Fruit fly (Drosophila melanogaster) whole organism, embryonic: ENCODE measurements around the gene cbt.

ENCODE experiments used
- Abd-B ChIP-seq: fragments of 200-800 bp; sonication (Bioruptor generic); optimal IDR thresholded peaks from 2 replicates; lab custom pipeline; 2018; ENCODE audit warnings: missing biosample characterization, mild to moderate bottlenecking, missing genetic modification characterization, moderate library complexity
- Blimp-1 ChIP-seq: fragments of 200-800 bp; sonication (Bioruptor generic); optimal IDR thresholded peaks from 3 replicates; lab custom pipeline; 2018; ENCODE audit warnings: missing biosample characterization, missing genetic modification characterization, mild to moderate bottlenecking, moderate library complexity, missing genetic modification reagents
- CG10209 ChIP-seq: fragments of 200-800 bp; sonication (Bioruptor generic); optimal IDR thresholded peaks from 3 replicates; lab custom pipeline; 2017; ENCODE audit warnings: missing biosample characterization, mild to moderate bottlenecking, missing genetic modification characterization, missing genetic modification reagents
- CG10366 ChIP-seq: fragments of 200-800 bp; sonication (Bioruptor generic); IDR thresholded peaks from 2 replicates; pipeline ENCODE4 v1.3.6; 2022; ENCODE audit warnings: missing biosample characterization, missing genetic modification characterization
- CG15073 ChIP-seq: fragments of 200-800 bp; sonication (Bioruptor generic); optimal IDR thresholded peaks from 2 replicates; lab custom pipeline; 2016; ENCODE audit warnings: missing biosample characterization, missing genetic modification characterization
- CG15269 ChIP-seq: fragments of 200-800 bp; sonication (Bioruptor generic); optimal IDR thresholded peaks from 2 replicates; lab custom pipeline; 2018; ENCODE audit warnings: missing biosample characterization, mild to moderate bottlenecking, missing genetic modification characterization, moderate library complexity
- CG17359 ChIP-seq: fragments of 200-800 bp; sonication (Bioruptor generic); optimal IDR thresholded peaks from 3 replicates; lab custom pipeline; 2018; ENCODE audit warnings: missing biosample characterization, mild to moderate bottlenecking, missing genetic modification characterization, moderate library complexity
- CG17385 ChIP-seq: fragments of 200-800 bp; sonication (Bioruptor generic); optimal IDR thresholded peaks from 3 replicates; lab custom pipeline; 2018; ENCODE audit warnings: missing biosample characterization, mild to moderate bottlenecking, missing genetic modification characterization
- CG17612 ChIP-seq: fragments of 200-800 bp; sonication (Bioruptor generic); IDR thresholded peaks from 2 replicates; pipeline ENCODE4 v1.3.6; 2022; ENCODE audit warnings: missing biosample characterization, missing genetic modification characterization
- CG3163 ChIP-seq: fragments of 200-800 bp; sonication (Bioruptor generic); optimal IDR thresholded peaks from 3 replicates; lab custom pipeline; 2016; ENCODE audit warnings: missing biosample characterization, missing genetic modification characterization
- CG4328 ChIP-seq: fragments of 200-800 bp; sonication (Bioruptor generic); optimal IDR thresholded peaks from 3 replicates; lab custom pipeline; 2017; ENCODE audit warnings: missing biosample characterization, missing genetic modification reagents, missing genetic modification characterization
- CG4360 ChIP-seq: fragments of 200-800 bp; sonication (Bioruptor generic); IDR thresholded peaks from 2 replicates; pipeline ENCODE4 v1.3.6; 2022; ENCODE audit warnings: missing biosample characterization, missing genetic modification characterization
- CG6689 ChIP-seq: fragments of 200-800 bp; sonication (Bioruptor generic); IDR thresholded peaks from 2 replicates; pipeline ENCODE4 v1.3.6; 2022; ENCODE audit warnings: missing biosample characterization, missing genetic modification characterization
- CG9609 ChIP-seq: fragments of 200-800 bp; sonication (Bioruptor generic); optimal IDR thresholded peaks from 3 replicates; lab custom pipeline; 2016; ENCODE audit warnings: missing biosample characterization, missing genetic modification characterization
- CG9727 ChIP-seq: fragments of 200-800 bp; sonication (Bioruptor generic); optimal IDR thresholded peaks from 3 replicates; lab custom pipeline; 2017; ENCODE audit warnings: missing biosample characterization, mild to moderate bottlenecking, missing genetic modification characterization
- Deaf1 ChIP-seq: fragments of 200-800 bp; optimal IDR thresholded peaks from 3 replicates; lab custom pipeline; 2019; ENCODE audit warnings: missing biosample characterization, mild to moderate bottlenecking, missing genetic modification characterization, moderate library complexity
- Eip74EF ChIP-seq, 2 experiments: fragments of 200-800 bp in 1 of 2; fragments of >200 bp in 1 of 2; sonication (Bioruptor generic) in 1 of 2; optimal IDR thresholded peaks; 2 replicates each; lab custom pipeline; 2017 to 2019; ENCODE audit warnings: missing biosample characterization in 2 of 2, missing genetic modification characterization in 2 of 2, mild to moderate bottlenecking in 1 of 2, moderate library complexity in 1 of 2
- Ets65A ChIP-seq: fragments of 200-800 bp; sonication (Bioruptor generic); peaks from one replicate; lab custom pipeline; 2016; ENCODE audit warnings: missing biosample characterization, missing genetic modification characterization
- HmgZ ChIP-seq: fragments of 200-800 bp; sonication (Bioruptor generic); optimal IDR thresholded peaks from 2 replicates; lab custom pipeline; 2018; ENCODE audit warnings: missing biosample characterization, mild to moderate bottlenecking, missing genetic modification characterization
- Hr3 ChIP-seq: fragments of 200-800 bp; sonication (Bioruptor generic); optimal IDR thresholded peaks from 3 replicates; lab custom pipeline; 2016; ENCODE audit warnings: missing biosample characterization, missing genetic modification characterization
- Hr51 ChIP-seq, 2 experiments: fragments of 200-800 bp; sonication (Bioruptor generic); optimal IDR thresholded peaks; 2 replicates in 1 of 2; 3 replicates in 1 of 2; lab custom pipeline; 2016 to 2018; ENCODE audit warnings: missing biosample characterization in 2 of 2, missing genetic modification characterization in 2 of 2, mild to moderate bottlenecking in 1 of 2, moderate library complexity in 1 of 2
- NK7.1 ChIP-seq: fragments of 200-800 bp; sonication (Bioruptor generic); optimal IDR thresholded peaks from 3 replicates; lab custom pipeline; 2016; ENCODE audit warnings: missing biosample characterization, missing genetic modification characterization
- Optix ChIP-seq: fragments of 200-800 bp; sonication (Bioruptor generic); IDR thresholded peaks from 3 replicates; pipeline ENCODE4 v1.3.6; 2022; ENCODE audit warnings: missing biosample characterization, missing genetic modification characterization
- Six4 ChIP-seq: fragments of 200-800 bp; sonication (Bioruptor generic); optimal IDR thresholded peaks from 2 replicates; lab custom pipeline; 2016; ENCODE audit warnings: missing biosample characterization, missing genetic modification characterization
- ac ChIP-seq: fragments of 200-800 bp; sonication (Bioruptor generic); optimal IDR thresholded peaks from 3 replicates; lab custom pipeline; 2017; ENCODE audit warnings: missing biosample characterization, mild to moderate bottlenecking, missing genetic modification characterization
- al ChIP-seq: fragments of 200-800 bp; sonication (Bioruptor generic); IDR thresholded peaks from 2 replicates; pipeline ENCODE4 v1.3.6; 2022; ENCODE audit warnings: missing biosample characterization, missing genetic modification characterization
- az2 ChIP-seq: fragments of 200-800 bp; sonication (Bioruptor generic); optimal IDR thresholded peaks from 3 replicates; lab custom pipeline; 2016; ENCODE audit warnings: missing biosample characterization, missing genetic modification characterization
- chinmo ChIP-seq: fragments of 200-800 bp; sonication (Bioruptor generic); IDR thresholded peaks from 4 replicates; pipeline ENCODE4 v1.3.6; 2022; ENCODE audit warnings: missing biosample characterization, missing genetic modification characterization; ENCODE audit not compliant: partially characterized antibody
- en ChIP-seq: fragments of 200-800 bp; sonication (Bioruptor generic); optimal IDR thresholded peaks from 2 replicates; lab custom pipeline; 2016; ENCODE audit warnings: missing biosample characterization, missing genetic modification characterization
- esg ChIP-seq: fragments of 200-800 bp; sonication (Bioruptor generic); conservative IDR thresholded peaks from 2 replicates; pipeline ENCODE4 v1.3.6; 2022; ENCODE audit warnings: missing biosample characterization, missing genetic modification characterization
- fd3F ChIP-seq: fragments of 200-800 bp; sonication (Bioruptor generic); optimal IDR thresholded peaks from 2 replicates; lab custom pipeline; 2018; ENCODE audit warnings: missing biosample characterization, mild to moderate bottlenecking, missing genetic modification characterization, moderate library complexity
- fd96Cb ChIP-seq: fragments of 200-800 bp; sonication (Bioruptor generic); optimal IDR thresholded peaks from 2 replicates; lab custom pipeline; 2018; ENCODE audit warnings: missing biosample characterization, mild to moderate bottlenecking, missing genetic modification characterization, moderate library complexity
- fru ChIP-seq: fragments of >200 bp; optimal IDR thresholded peaks from 2 replicates; lab custom pipeline; 2017
- ftz-f1 ChIP-seq: fragments of 200-800 bp; sonication (Bioruptor generic); optimal IDR thresholded peaks from 2 replicates; lab custom pipeline; 2016; ENCODE audit warnings: missing biosample characterization, missing genetic modification characterization
- fu2 ChIP-seq: fragments of 200-800 bp; sonication (Bioruptor generic); optimal IDR thresholded peaks from 2 replicates; lab custom pipeline; 2016; ENCODE audit warnings: missing biosample characterization, missing genetic modification characterization
- gem ChIP-seq: fragments of 200-800 bp; sonication (Bioruptor generic); optimal IDR thresholded peaks from 2 replicates; lab custom pipeline; 2019; ENCODE audit warnings: missing biosample characterization, mild to moderate bottlenecking, missing genetic modification characterization, moderate library complexity
- grau ChIP-seq: fragments of 200-800 bp; optimal IDR thresholded peaks from 3 replicates; lab custom pipeline; 2019; ENCODE audit warnings: missing biosample characterization, mild to moderate bottlenecking, missing genetic modification characterization, moderate library complexity
- gsb ChIP-seq: fragments of 200-800 bp; sonication (Bioruptor generic); IDR thresholded peaks from 2 replicates; pipeline ENCODE4 v1.3.6; 2022; ENCODE audit warnings: missing biosample characterization, missing genetic modification characterization
- jumu ChIP-seq: fragments of 200-800 bp; sonication (Bioruptor generic); optimal IDR thresholded peaks from 3 replicates; lab custom pipeline; 2016; ENCODE audit warnings: missing biosample characterization, missing genetic modification characterization
- pnt ChIP-seq: fragments of 200-800 bp; sonication (Bioruptor generic); optimal IDR thresholded peaks from 3 replicates; lab custom pipeline; 2016; ENCODE audit warnings: missing biosample characterization, missing genetic modification characterization
- prd ChIP-seq, 3 experiments: fragments of >200 bp in 2 of 3; fragments of 200-800 bp in 1 of 3; sonication (Bioruptor generic) in 1 of 3; optimal IDR thresholded peaks in 2 of 3; IDR thresholded peaks in 1 of 3; 2 replicates in 2 of 3; 3 replicates in 1 of 3; pipeline versions ENCODE4 v1.3.6 to Lab custom; 2017 to 2022; ENCODE audit warnings: missing biosample characterization in 1 of 3, missing genetic modification characterization in 1 of 3
- sd ChIP-seq: fragments of 200-800 bp; sonication (Bioruptor generic); optimal IDR thresholded peaks from 3 replicates; lab custom pipeline; 2018; ENCODE audit warnings: missing biosample characterization, mild to moderate bottlenecking, missing genetic modification characterization, moderate library complexity
- sens ChIP-seq: fragments of 200-800 bp; sonication (Bioruptor generic); peaks from one replicate; lab custom pipeline; 2016; ENCODE audit warnings: missing biosample characterization, missing genetic modification characterization
- tgo ChIP-seq: fragments of 200-800 bp; sonication (Bioruptor generic); IDR thresholded peaks from 3 replicates; pipeline ENCODE4 v1.3.6; 2022; ENCODE audit warnings: missing biosample characterization, missing genetic modification characterization
- vnd ChIP-seq: fragments of 200-800 bp; sonication (Bioruptor generic); IDR thresholded peaks from 3 replicates; pipeline ENCODE4 v1.3.6; 2022; ENCODE audit warnings: missing biosample characterization, missing genetic modification characterization; ENCODE audit not compliant: partially characterized antibody
- wek ChIP-seq: fragments of 200-800 bp; sonication (Bioruptor generic); optimal IDR thresholded peaks from 3 replicates; lab custom pipeline; 2018; ENCODE audit warnings: missing biosample characterization, mild to moderate bottlenecking, missing genetic modification characterization, moderate library complexity

Gene cbt

DNA sequence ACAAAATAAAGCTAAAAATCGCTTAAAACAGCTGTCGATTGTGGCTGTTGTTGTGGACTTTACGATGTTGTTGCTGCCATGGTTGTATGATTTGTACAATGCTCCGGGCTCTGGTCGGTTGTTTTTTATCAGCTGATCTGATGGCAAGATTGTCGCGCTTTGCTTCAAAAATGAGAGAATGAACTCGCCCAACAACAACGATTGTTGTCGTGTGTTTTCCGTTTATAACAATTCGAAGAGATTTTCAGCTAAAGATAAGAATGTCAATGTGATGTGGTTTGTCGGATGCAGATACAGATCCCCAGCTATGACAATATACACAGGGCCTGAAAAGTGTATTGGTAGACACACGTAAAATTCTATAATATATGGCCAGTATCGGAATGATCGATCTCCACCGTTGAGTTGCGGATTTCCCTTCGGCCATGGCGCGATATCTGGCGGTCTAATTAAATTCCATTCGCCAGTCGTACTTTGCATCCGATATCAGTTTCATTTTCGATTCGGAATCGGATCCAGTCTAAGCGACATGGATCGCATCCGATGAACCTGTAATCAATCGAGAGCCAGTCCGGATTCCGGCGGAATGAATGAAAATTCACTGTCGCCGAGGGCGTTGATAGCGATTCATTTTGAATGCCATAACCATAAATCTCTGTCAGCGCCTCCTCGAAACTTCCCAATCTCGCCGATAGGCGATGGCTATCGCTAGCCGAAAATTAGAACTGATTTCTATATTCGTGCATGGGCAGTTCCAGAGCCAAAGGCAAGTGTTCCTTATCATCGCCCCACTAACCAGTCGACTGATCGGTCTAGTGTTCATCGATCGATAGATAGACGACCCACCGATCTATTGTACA, 16.1 kb upstream of the cbt start (continued):
- TF ChIP-seq sens (GFP tag; lab: Kevin White, UChicago) (peak; percentile 15), chinmo (GFP tag; lab: Robert Waterston, UW) (peak; percentile 51; the same call in 1 of the 4 replicates), ftz-f1 (peak; percentile 17), sd (peak; percentile 40), CG15269 (tag; lab: Kevin White, UChicago) (peak; percentile 6)
- TF ChIP-seq, all 482 proteins: peak for 22

DNA sequence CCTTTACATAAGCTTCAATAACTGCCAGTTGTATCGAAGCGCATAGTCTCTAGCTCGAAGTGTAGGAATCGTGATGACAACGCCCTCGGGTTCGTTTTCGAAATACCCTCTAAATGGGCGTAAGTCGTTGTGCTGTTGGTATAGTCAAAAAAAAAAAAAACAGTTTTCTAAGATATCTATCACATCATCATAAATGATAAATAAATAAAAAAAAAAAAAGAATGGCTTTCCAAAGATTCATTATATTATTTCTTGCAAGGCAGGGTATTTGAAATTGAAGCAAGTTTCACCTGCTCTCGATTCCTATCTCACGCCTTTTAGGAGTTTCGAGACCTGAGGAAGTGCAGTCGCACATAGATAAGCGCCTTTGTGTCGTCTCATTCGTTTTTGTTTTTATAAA, 13.8 kb upstream of the cbt start:
- TF ChIP-seq grau (tag; lab: Kevin White, UChicago) (peak; percentile 34), NK7.1 (GFP tag; lab: Kevin White, UChicago) (no peak), prd (optimal IDR thresholded peaks at IDR 0.05; lab: Kevin White, UChicago) (no peak), prd (GFP tag; IDR thresholded peaks at IDR 0.05; lab: Robert Waterston, UW) (peak; percentile 29; the same call in 1 of the 3 replicates), Deaf1 (tag; lab: Kevin White, UChicago) (peak; percentile 14), pnt (GFP tag; lab: Kevin White, UChicago) (no peak), CG6689 (GFP tag; lab: Robert Waterston, UW) (no peak), al (GFP tag; lab: Robert Waterston, UW) (no peak), fu2 (GFP tag; lab: Kevin White, UChicago) (no peak), wek (GFP tag; lab: Kevin White, UChicago) (no peak), fd96Cb (tag; lab: Kevin White, UChicago) (peak; percentile 4), az2 (GFP tag; lab: Kevin White, UChicago) (peak; percentile 53), CG15073 (no peak), Abd-B (GFP tag; lab: Kevin White, UChicago) (no peak), jumu (peak; percentile 12), Eip74EF (GFP tag; optimal IDR thresholded peaks at IDR 0.05; lab: Kevin White, UChicago) (peak in 1 of 2 experiments; percentile 16), ac (GFP tag; lab: Kevin White, UChicago) (no peak), gem (tag; lab: Kevin White, UChicago) (peak; percentile 65), CG9609 (no peak), en (GFP tag; lab: Kevin White, UChicago) (no peak), fru (lab: Kevin White, UChicago) (no peak), Six4 (no peak), CG10366 (GFP tag; lab: Robert Waterston, UW) (peak; percentile 52; the same call in 1 of the 2 replicates), CG9727 (GFP tag; lab: Kevin White, UChicago) (peak; percentile 10), CG17385 (GFP tag; lab: Kevin White, UChicago) (peak; percentile 21), esg (GFP tag; lab: Robert Waterston, UW) (peak; percentile 28; the same call in 1 of the 2 replicates), CG15269 (tag; lab: Kevin White, UChicago) (no peak), CG17612 (GFP tag; lab: Robert Waterston, UW) (no peak), Blimp-1 (GFP tag; lab: Kevin White, UChicago) (peak; percentile 19), Optix (GFP tag; lab: Robert Waterston, UW) (0 out of 3 replicates have a peak, but pooled peaks have one; percentile 39), tgo (GFP tag; lab: Robert Waterston, UW) (peak; percentile 63), vnd (no peak), CG10209 (GFP tag; lab: Kevin White, UChicago) (no peak), fd3F (GFP tag; lab: Kevin White, UChicago) (no peak), Hr51 (GFP tag; optimal IDR thresholded peaks at IDR 0.05; lab: Kevin White, UChicago) (peak in 1 of 2 experiments; percentile 46), CG3163 (no peak), CG4328 (no peak), HmgZ (tag; lab: Kevin White, UChicago) (no peak), CG17359 (peak; percentile 21), Ets65A (GFP tag; lab: Kevin White, UChicago) (peak; percentile 77), Hr3 (peak; percentile 30), CG4360 (GFP tag; lab: Robert Waterston, UW) (peak; percentile 0; the same call in 1 of the 2 replicates), gsb (GFP tag; lab: Robert Waterston, UW) (no peak)
